Fruit fly (Drosophila melanogaster): Measurements from ENCODE around the gene capt.

Gene capt

DNA sequence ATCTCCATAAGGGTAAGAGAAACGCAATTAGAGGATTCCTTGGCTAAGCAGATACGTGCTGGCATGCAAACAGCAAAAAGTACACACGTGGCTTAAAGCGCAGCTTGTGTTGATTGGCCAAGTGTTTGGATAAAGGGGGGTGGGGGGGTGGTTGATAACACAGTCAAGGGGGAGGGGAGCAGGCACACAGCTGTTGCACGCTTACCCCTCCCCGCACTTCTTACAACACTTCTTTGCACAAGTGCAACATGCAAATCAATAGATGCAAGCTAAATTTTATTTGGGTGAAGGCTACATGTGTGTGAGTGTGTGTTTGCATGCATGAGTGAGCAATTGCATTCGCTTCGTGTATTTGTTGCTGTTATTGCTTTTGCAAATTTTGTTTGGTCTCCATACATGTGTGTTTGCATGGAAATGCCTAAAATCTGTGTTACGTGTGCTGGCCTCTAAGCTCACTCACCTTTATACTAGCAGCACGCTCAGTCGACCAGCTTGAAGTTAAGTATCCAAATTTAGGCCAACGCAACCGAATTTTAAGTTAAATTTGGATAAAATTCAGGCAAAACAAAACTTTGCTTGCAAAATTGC is 29.6 kb downstream of the capt start:
- TF ChIP-seq dsf (GFP tag; optimal IDR thresholded peaks at IDR 0.05; ENCODE audit: borderline replicate concordance) (no peak), Hr83 (GFP tag; optimal IDR thresholded peaks at IDR 0.05; ENCODE audit: poor library complexity, severe bottlenecking) (no peak), rgr (GFP tag; optimal IDR thresholded peaks at IDR 0.05) (no peak), Hnf4 (GFP tag; optimal IDR thresholded peaks at IDR 0.05) (no peak), Dfd (GFP tag; optimal IDR thresholded peaks at IDR 0.05) (no peak), CG32264 (GFP tag; optimal IDR thresholded peaks at IDR 0.05) (no peak), usp (GFP tag; optimal IDR thresholded peaks at IDR 0.05) (no peak), Rel (GFP tag; optimal IDR thresholded peaks at IDR 0.05) (no peak), Rel (tag; optimal IDR thresholded peaks at IDR 0.05) (no peak), pan (optimal IDR thresholded peaks at IDR 0.05) (no peak), sage (GFP tag; optimal IDR thresholded peaks at IDR 0.05) (no peak), CG9705 (GFP tag; optimal IDR thresholded peaks at IDR 0.05) (no peak), br (GFP tag; optimal IDR thresholded peaks at IDR 0.05) (no peak), lola (GFP tag; optimal IDR thresholded peaks at IDR 0.05) (no peak), Hr78 (GFP tag; optimal IDR thresholded peaks at IDR 0.05) (no peak), Mio (GFP tag; optimal IDR thresholded peaks at IDR 0.05) (no peak), CrebA (GFP tag; optimal IDR thresholded peaks at IDR 0.05; ENCODE audit: borderline replicate concordance) (no peak), HLH106 (tag; optimal IDR thresholded peaks at IDR 0.05) (no peak), jim (GFP tag; optimal IDR thresholded peaks at IDR 0.05) (no peak)

DNA sequence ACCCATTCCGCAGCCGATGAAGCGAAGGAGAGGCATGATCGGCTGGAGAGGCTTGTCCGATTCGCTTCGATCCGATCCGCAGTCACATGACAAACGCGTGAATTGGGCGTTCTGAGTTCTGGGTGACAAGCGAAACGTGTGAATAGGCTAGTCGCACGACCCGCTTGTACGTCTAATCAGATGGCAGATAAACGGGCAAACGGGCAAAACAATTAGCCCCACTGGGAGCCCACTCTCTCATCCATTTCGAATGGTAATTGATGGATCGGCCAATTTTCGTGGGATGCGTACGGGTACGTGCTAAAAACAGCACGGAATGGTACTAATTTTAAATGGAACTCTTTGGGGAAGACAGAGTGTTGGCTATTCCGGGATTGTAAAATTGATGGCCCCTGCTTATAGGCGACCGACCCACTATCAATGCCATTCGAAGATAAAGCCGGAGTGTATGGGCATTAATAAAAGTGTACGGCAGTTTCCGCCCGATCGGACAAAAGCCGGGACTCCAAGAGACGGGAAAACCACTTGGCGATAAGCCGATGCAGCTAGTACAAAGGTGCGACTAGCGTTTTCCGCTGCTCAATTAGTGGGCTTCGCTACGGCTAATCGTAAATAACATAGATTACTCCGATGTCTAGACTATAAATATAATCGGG is 30.5 kb downstream of the capt start:
- TF ChIP-seq Rel (GFP tag; optimal IDR thresholded peaks at IDR 0.05) (no peak), Rel (tag; optimal IDR thresholded peaks at IDR 0.05) (peak; percentile 3), ey (GFP tag; optimal IDR thresholded peaks at IDR 0.05) (no peak), Vsx2 (GFP tag; optimal IDR thresholded peaks at IDR 0.05; ENCODE audit: partially characterized antibody) (peak; percentile 18), h (GFP tag; optimal IDR thresholded peaks at IDR 0.05) (peak; percentile 74)

DNA sequence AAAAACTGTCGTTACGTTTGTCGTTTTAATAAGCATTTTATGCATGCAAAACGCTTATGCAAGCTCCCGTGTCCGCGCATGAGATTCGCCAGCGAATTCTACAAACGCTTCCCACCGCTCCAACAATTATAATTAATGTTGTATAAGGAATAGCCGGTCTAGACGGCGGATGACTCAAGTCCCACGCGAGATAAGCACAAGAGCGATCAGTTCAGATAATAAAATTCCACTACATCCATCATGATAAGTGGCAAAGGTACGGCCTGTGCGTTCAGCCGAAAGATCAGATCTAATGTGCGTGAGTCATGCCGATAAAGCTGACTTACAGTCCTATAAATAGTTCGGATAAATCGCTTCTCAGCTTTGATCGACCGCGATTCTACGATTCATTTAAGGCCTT is 31.5 kb downstream of the capt start:
- no peak for TF ChIP-seq CrebA (GFP tag; optimal IDR thresholded peaks at IDR 0.05; ENCODE audit: borderline replicate concordance)
- no peak for TF ChIP-seq Hnf4 (GFP tag; optimal IDR thresholded peaks at IDR 0.05)
- no peak for TF ChIP-seq Sp1 (GFP tag; optimal IDR thresholded peaks at IDR 0.05)
- TF ChIP-seq fru (GFP tag; optimal IDR thresholded peaks at IDR 0.05), result no peak
- TF ChIP-seq psq (GFP tag; optimal IDR thresholded peaks at IDR 0.05), result no peak
- no peak for TF ChIP-seq brk (GFP tag; optimal IDR thresholded peaks at IDR 0.05)
- TF ChIP-seq jim (GFP tag; optimal IDR thresholded peaks at IDR 0.05), result no peak
- TF ChIP-seq pan (optimal IDR thresholded peaks at IDR 0.05), result no peak
- TF ChIP-seq ey (GFP tag; optimal IDR thresholded peaks at IDR 0.05), result no peak
- no peak for TF ChIP-seq usp (GFP tag; optimal IDR thresholded peaks at IDR 0.05)
- TF ChIP-seq Abd-B (GFP tag; optimal IDR thresholded peaks at IDR 0.05), result no peak
- TF ChIP-seq OdsH (GFP tag; optimal IDR thresholded peaks at IDR 0.05), result no peak
- TF ChIP-seq rgr (GFP tag; optimal IDR thresholded peaks at IDR 0.05), result no peak
- no peak for TF ChIP-seq Rel (GFP tag; optimal IDR thresholded peaks at IDR 0.05)
- no peak for TF ChIP-seq Rel (tag; optimal IDR thresholded peaks at IDR 0.05)
- TF ChIP-seq CG9705 (GFP tag; optimal IDR thresholded peaks at IDR 0.05), result no peak
- TF ChIP-seq sv (GFP tag; optimal IDR thresholded peaks at IDR 0.05), result no peak

DNA sequence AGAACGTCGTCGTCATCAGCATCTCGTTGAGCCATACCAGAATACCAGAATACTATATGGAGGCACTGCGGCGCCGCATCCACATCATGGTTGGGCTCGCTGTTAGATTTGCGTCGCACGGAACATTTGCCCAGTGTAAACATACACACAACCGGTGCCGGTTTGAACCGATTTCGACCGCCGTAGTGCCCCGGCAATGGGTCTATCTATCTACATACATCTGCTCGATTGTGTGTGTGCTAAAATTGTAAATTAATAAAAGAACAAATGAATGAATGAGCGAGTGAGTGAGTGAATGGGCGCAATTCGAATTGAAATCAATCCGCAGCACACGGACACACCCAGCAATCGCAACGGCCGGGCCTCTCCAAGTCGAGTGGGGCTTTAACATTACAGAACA is 32.6 kb downstream of the capt start:
- TF ChIP-seq Rel (GFP tag; optimal IDR thresholded peaks at IDR 0.05) (no peak), Rel (tag; optimal IDR thresholded peaks at IDR 0.05) (peak; percentile 24), Hr78 (GFP tag; optimal IDR thresholded peaks at IDR 0.05) (no peak)

DNA sequence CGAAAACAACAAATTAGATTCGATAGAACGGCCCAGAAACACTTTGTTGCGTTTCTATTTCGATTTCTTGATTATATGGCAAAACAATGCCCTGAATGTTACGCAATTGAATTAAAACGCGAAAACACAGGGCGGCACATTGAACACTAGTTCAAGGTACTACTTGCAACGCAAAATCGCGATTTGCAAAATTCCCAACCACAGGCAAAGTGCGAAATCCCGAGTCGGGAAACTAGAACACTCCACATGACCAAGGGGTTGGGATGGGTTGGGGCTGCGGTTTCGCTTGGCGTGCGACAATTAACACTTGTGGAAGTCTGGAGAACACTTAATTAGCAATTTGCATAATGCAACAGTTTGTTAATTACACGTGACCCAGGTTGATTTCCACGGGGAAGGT is 33.8 kb downstream of the capt start:
- TF ChIP-seq CG9705 (GFP tag; optimal IDR thresholded peaks at IDR 0.05) (no peak), sv (GFP tag; optimal IDR thresholded peaks at IDR 0.05) (no peak), br (GFP tag; optimal IDR thresholded peaks at IDR 0.05) (no peak), Jra (GFP tag; optimal IDR thresholded peaks at IDR 0.05) (no peak), CrebA (GFP tag; optimal IDR thresholded peaks at IDR 0.05; ENCODE audit: borderline replicate concordance) (no peak), CG32264 (GFP tag; optimal IDR thresholded peaks at IDR 0.05) (no peak), Abd-B (GFP tag; optimal IDR thresholded peaks at IDR 0.05) (no peak), Hnf4 (GFP tag; optimal IDR thresholded peaks at IDR 0.05) (no peak), N (GFP tag; optimal IDR thresholded peaks at IDR 0.05) (no peak), psq (GFP tag; optimal IDR thresholded peaks at IDR 0.05) (no peak), Mio (GFP tag; optimal IDR thresholded peaks at IDR 0.05) (no peak)
